Fruit fly (Drosophila melanogaster) whole organism, embryonic: ENCODE results near the gene Fdx1.

Experiments
- Adf1 ChIP-seq: fragments of 200-800 bp; sonication (Bioruptor generic); IDR thresholded peaks from 2 replicates; pipeline ENCODE4 v1.3.6; 2022; ENCODE audit warnings: missing biosample characterization, missing genetic modification characterization
- B-H2 ChIP-seq: fragments of 200-800 bp; sonication (Bioruptor generic); optimal IDR thresholded peaks from 2 replicates; lab custom pipeline; 2018; ENCODE audit warnings: missing biosample characterization, mild to moderate bottlenecking, missing genetic modification characterization
- CG13624 ChIP-seq: fragments of 200-800 bp; sonication (Bioruptor generic); optimal IDR thresholded peaks from 2 replicates; lab custom pipeline; 2016; ENCODE audit warnings: missing biosample characterization, missing genetic modification characterization
- CG14441 ChIP-seq: fragments of 200-800 bp; sonication (Bioruptor generic); IDR thresholded peaks from 2 replicates; pipeline ENCODE4 v1.3.6; 2022; ENCODE audit warnings: missing biosample characterization, missing genetic modification characterization
- CG15479 ChIP-seq: fragments of 200-800 bp; sonication (Bioruptor generic); optimal IDR thresholded peaks from 3 replicates; lab custom pipeline; 2019; ENCODE audit warnings: missing biosample characterization, mild to moderate bottlenecking, missing genetic modification characterization, moderate library complexity
- CG17912 ChIP-seq: fragments of 200-800 bp; sonication (Bioruptor generic); optimal IDR thresholded peaks from 2 replicates; lab custom pipeline; 2018; ENCODE audit warnings: missing biosample characterization, mild to moderate bottlenecking, missing genetic modification characterization
- CG1792 ChIP-seq: fragments of 200-800 bp; sonication (Bioruptor generic); optimal IDR thresholded peaks from 2 replicates; lab custom pipeline; 2016; ENCODE audit warnings: missing biosample characterization, missing genetic modification characterization
- CG2120 ChIP-seq: fragments of 200-800 bp; sonication (Bioruptor generic); optimal IDR thresholded peaks from 3 replicates; lab custom pipeline; 2016; ENCODE audit warnings: missing biosample characterization, missing genetic modification characterization
- CG2202 ChIP-seq: fragments of 200-800 bp; sonication (Bioruptor generic); optimal IDR thresholded peaks from 2 replicates; lab custom pipeline; 2018; ENCODE audit warnings: missing biosample characterization, mild to moderate bottlenecking, missing genetic modification characterization
- CG33557 ChIP-seq: fragments of 200-800 bp; sonication (Bioruptor generic); optimal IDR thresholded peaks from 2 replicates; lab custom pipeline; 2019; ENCODE audit warnings: missing biosample characterization, mild to moderate bottlenecking, missing genetic modification characterization, moderate library complexity
- CG34224 ChIP-seq: fragments of 200-800 bp; sonication (Bioruptor generic); IDR thresholded peaks from 3 replicates; pipeline ENCODE4 v1.3.6; 2022; ENCODE audit warnings: missing biosample characterization, missing genetic modification characterization; ENCODE audit not compliant: partially characterized antibody
- CG3847 ChIP-seq: fragments of 200-800 bp; sonication (Bioruptor generic); IDR thresholded peaks from 2 replicates; pipeline ENCODE4 v1.3.6; 2022; ENCODE audit warnings: missing biosample characterization, missing genetic modification characterization
- CG42726 ChIP-seq: fragments of 200-800 bp; sonication (Bioruptor generic); IDR thresholded peaks from 2 replicates; pipeline ENCODE4 v1.3.6; 2022; ENCODE audit warnings: missing biosample characterization, missing genetic modification characterization; ENCODE audit not compliant: partially characterized antibody
- CG4328 ChIP-seq: fragments of 200-800 bp; sonication (Bioruptor generic); optimal IDR thresholded peaks from 3 replicates; lab custom pipeline; 2017; ENCODE audit warnings: missing biosample characterization, missing genetic modification reagents, missing genetic modification characterization
- CG4707 ChIP-seq: fragments of 200-800 bp; sonication (Bioruptor generic); optimal IDR thresholded peaks from 2 replicates; lab custom pipeline; 2018; ENCODE audit warnings: missing biosample characterization, mild to moderate bottlenecking, missing genetic modification characterization, moderate library complexity
- CG6175 ChIP-seq: fragments of 200-800 bp; sonication (Bioruptor generic); IDR thresholded peaks from 3 replicates; pipeline ENCODE4 v1.3.6; 2022; ENCODE audit warnings: missing biosample characterization, missing genetic modification characterization
- CG8388 ChIP-seq: fragments of 200-800 bp; sonication (Bioruptor generic); optimal IDR thresholded peaks from 2 replicates; lab custom pipeline; 2019; ENCODE audit warnings: missing biosample characterization, mild to moderate bottlenecking, missing genetic modification characterization, moderate library complexity
- CG9727 ChIP-seq: fragments of 200-800 bp; sonication (Bioruptor generic); optimal IDR thresholded peaks from 3 replicates; lab custom pipeline; 2017; ENCODE audit warnings: missing biosample characterization, mild to moderate bottlenecking, missing genetic modification characterization
- CG9876 ChIP-seq: fragments of 200-800 bp; sonication (Bioruptor generic); optimal IDR thresholded peaks from 2 replicates; lab custom pipeline; 2016; ENCODE audit warnings: missing biosample characterization, missing genetic modification characterization
- CG9932 ChIP-seq: fragments of 200-800 bp; sonication (Bioruptor generic); IDR thresholded peaks from 2 replicates; pipeline ENCODE4 v1.3.6; 2022; ENCODE audit warnings: missing biosample characterization, missing genetic modification characterization
- Camta ChIP-seq: fragments of 200-800 bp; sonication (Bioruptor generic); optimal IDR thresholded peaks from 2 replicates; lab custom pipeline; 2016; ENCODE audit warnings: missing biosample characterization, missing genetic modification characterization
- Dfd ChIP-seq, 2 experiments: fragments of >200 bp; optimal IDR thresholded peaks; 2 replicates each; lab custom pipeline; 2017; ENCODE audit warnings: missing biosample characterization in 2 of 2, missing genetic modification characterization in 2 of 2
- Gug ChIP-seq: fragments of 200-800 bp; sonication (Bioruptor generic); IDR thresholded peaks from 4 replicates; pipeline ENCODE4 v1.3.6; 2022; ENCODE audit warnings: missing biosample characterization, missing genetic modification characterization
- Lhr ChIP-seq: fragments of 200-800 bp; sonication (Bioruptor generic); optimal IDR thresholded peaks from 3 replicates; lab custom pipeline; 2017; ENCODE audit warnings: mild to moderate bottlenecking, missing biosample characterization, missing genetic modification reagents, missing genetic modification characterization
- Lpt ChIP-seq: fragments of >200 bp; optimal IDR thresholded peaks from 2 replicates; lab custom pipeline; 2018; ENCODE audit warnings: missing biosample characterization, missing genetic modification characterization
- MBD-R2 ChIP-seq: fragments of 200-800 bp; sonication (Bioruptor generic); IDR thresholded peaks from 2 replicates; pipeline ENCODE4 v1.3.6; 2022; ENCODE audit warnings: missing biosample characterization, missing genetic modification characterization
- Meics ChIP-seq: fragments of 200-800 bp; sonication (Bioruptor generic); optimal IDR thresholded peaks from 2 replicates; lab custom pipeline; 2017; ENCODE audit warnings: missing biosample characterization, mild to moderate bottlenecking, missing genetic modification characterization
- Myb ChIP-seq: fragments of 200-800 bp; sonication (Bioruptor generic); optimal IDR thresholded peaks from 2 replicates; lab custom pipeline; 2016; ENCODE audit warnings: missing biosample characterization, missing genetic modification characterization
- Optix ChIP-seq: fragments of 200-800 bp; sonication (Bioruptor generic); IDR thresholded peaks from 3 replicates; pipeline ENCODE4 v1.3.6; 2022; ENCODE audit warnings: missing biosample characterization, missing genetic modification characterization
- PHDP ChIP-seq: fragments of 200-800 bp; sonication (Bioruptor generic); optimal IDR thresholded peaks from 3 replicates; lab custom pipeline; 2018; ENCODE audit warnings: missing biosample characterization, mild to moderate bottlenecking, missing genetic modification characterization, moderate library complexity
- Sox102F ChIP-seq: fragments of 200-800 bp; sonication (Bioruptor generic); optimal IDR thresholded peaks from 2 replicates; lab custom pipeline; 2018; ENCODE audit warnings: missing biosample characterization, mild to moderate bottlenecking, missing genetic modification characterization, moderate library complexity
- Spps ChIP-seq: fragments of 200-800 bp; sonication (Bioruptor generic); optimal IDR thresholded peaks from 2 replicates; lab custom pipeline; 2018; ENCODE audit warnings: missing biosample characterization, mild to moderate bottlenecking, missing genetic modification characterization
- ab ChIP-seq: fragments of 200-800 bp; sonication (Bioruptor generic); optimal IDR thresholded peaks from 2 replicates; lab custom pipeline; 2016; ENCODE audit warnings: missing biosample characterization, missing genetic modification characterization
- al ChIP-seq: fragments of 200-800 bp; sonication (Bioruptor generic); IDR thresholded peaks from 2 replicates; pipeline ENCODE4 v1.3.6; 2022; ENCODE audit warnings: missing biosample characterization, missing genetic modification characterization
- crp ChIP-seq, 2 experiments: fragments of 200-800 bp; sonication (Bioruptor generic); optimal IDR thresholded peaks; 2 replicates in 1 of 2; 3 replicates in 1 of 2; lab custom pipeline; 2017; ENCODE audit warnings: missing biosample characterization in 2 of 2, missing genetic modification characterization in 2 of 2, mild to moderate bottlenecking in 1 of 2, moderate library complexity in 1 of 2
- cwo ChIP-seq: fragments of 200-800 bp; sonication (Bioruptor generic); optimal IDR thresholded peaks from 3 replicates; lab custom pipeline; 2017; ENCODE audit warnings: missing biosample characterization, missing genetic modification characterization, mild to moderate bottlenecking, moderate library complexity, missing genetic modification reagents
- danr ChIP-seq: fragments of 200-800 bp; sonication (Bioruptor generic); IDR thresholded peaks from 2 replicates; pipeline ENCODE4 v1.3.6; 2022; ENCODE audit warnings: missing biosample characterization, missing genetic modification characterization
- gem ChIP-seq: fragments of 200-800 bp; sonication (Bioruptor generic); optimal IDR thresholded peaks from 2 replicates; lab custom pipeline; 2019; ENCODE audit warnings: missing biosample characterization, mild to moderate bottlenecking, missing genetic modification characterization, moderate library complexity
- gfzf ChIP-seq: fragments of 200-800 bp; sonication (Bioruptor generic); optimal IDR thresholded peaks from 2 replicates; lab custom pipeline; 2016; ENCODE audit warnings: missing biosample characterization, mild to moderate bottlenecking, missing genetic modification characterization, moderate library complexity
- inv ChIP-seq: fragments of 200-800 bp; sonication (Bioruptor generic); IDR thresholded peaks from 2 replicates; pipeline ENCODE4 v1.3.6; 2022; ENCODE audit warnings: missing biosample characterization, missing genetic modification characterization; ENCODE audit not compliant: partially characterized antibody
- mld ChIP-seq: fragments of 200-800 bp; sonication (Bioruptor generic); IDR thresholded peaks from 3 replicates; pipeline ENCODE4 v1.3.6; 2022; ENCODE audit warnings: missing biosample characterization, missing genetic modification characterization; ENCODE audit not compliant: partially characterized antibody
- pho ChIP-seq: fragments of 200-800 bp; sonication (Bioruptor generic); optimal IDR thresholded peaks from 2 replicates; lab custom pipeline; 2016; ENCODE audit warnings: missing biosample characterization, missing genetic modification characterization
- pnt ChIP-seq: fragments of 200-800 bp; sonication (Bioruptor generic); optimal IDR thresholded peaks from 3 replicates; lab custom pipeline; 2016; ENCODE audit warnings: missing biosample characterization, missing genetic modification characterization
- pros ChIP-seq: fragments of 200-800 bp; sonication (Bioruptor generic); optimal IDR thresholded peaks from 3 replicates; lab custom pipeline; 2019; ENCODE audit warnings: missing biosample characterization, mild to moderate bottlenecking, missing genetic modification characterization, moderate library complexity
- sens ChIP-seq: fragments of 200-800 bp; sonication (Bioruptor generic); peaks from one replicate; lab custom pipeline; 2016; ENCODE audit warnings: missing biosample characterization, missing genetic modification characterization
- sug ChIP-seq: fragments of 200-800 bp; optimal IDR thresholded peaks from 2 replicates; lab custom pipeline; 2019; ENCODE audit warnings: missing biosample characterization, mild to moderate bottlenecking, missing genetic modification characterization, moderate library complexity
- toy ChIP-seq: fragments of 200-800 bp; sonication (Bioruptor generic); IDR thresholded peaks from 2 replicates; pipeline ENCODE4 v1.3.6; 2022; ENCODE audit warnings: missing biosample characterization, missing genetic modification characterization
- wor ChIP-seq: fragments of 200-800 bp; sonication (Bioruptor generic); IDR thresholded peaks from 2 replicates; pipeline ENCODE4 v1.3.6; 2022; ENCODE audit warnings: missing biosample characterization, missing genetic modification characterization
- zfh2 ChIP-seq: fragments of 200-800 bp; sonication (Bioruptor generic); optimal IDR thresholded peaks from 2 replicates; lab custom pipeline; 2016; ENCODE audit warnings: missing biosample characterization, missing genetic modification characterization

The Fdx1 gene

DNA sequence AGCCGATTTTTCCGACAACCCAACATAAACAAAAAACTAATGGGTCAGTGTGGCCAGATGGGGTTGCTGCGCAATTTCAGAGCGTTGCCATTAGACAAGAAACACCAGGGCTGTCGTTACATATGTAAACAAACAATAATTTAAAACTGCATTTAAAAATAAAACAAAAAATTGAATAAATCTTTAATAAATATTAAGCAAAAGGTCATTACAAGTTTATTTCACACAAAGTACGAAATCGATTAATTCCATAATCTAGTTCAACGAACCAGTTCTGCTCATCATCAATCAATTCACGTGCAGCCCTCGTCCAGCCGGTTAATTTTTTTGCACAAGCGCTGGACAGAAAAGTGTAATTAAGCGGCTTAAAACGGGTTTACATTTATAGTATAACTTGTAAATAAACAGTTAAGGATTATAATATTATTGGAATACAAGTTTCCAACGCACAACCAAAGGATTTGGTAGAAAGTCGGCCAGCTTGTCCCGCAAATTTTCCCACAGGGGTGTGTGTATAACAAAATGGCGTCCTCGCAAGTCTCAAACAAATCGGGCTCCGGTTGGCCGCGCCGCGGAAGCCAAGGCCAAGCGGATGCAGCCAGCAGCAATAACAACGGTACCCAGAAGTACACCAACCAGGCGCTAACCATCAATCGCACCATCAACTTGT is 39.9 kb upstream of the Fdx1 start, which contains the start of the genes CG4022 and Cpsf5 (continued):
- peak; percentile 69 for TF ChIP-seq CG2202 (tag; lab: Kevin White, UChicago)
- TF ChIP-seq PHDP (tag; lab: Kevin White, UChicago) = peak; percentile 87
- no peak for TF ChIP-seq Dfd (GFP tag; optimal IDR thresholded peaks at IDR 0.05; lab: Kevin White, UChicago)
- TF ChIP-seq pho (GFP tag; lab: Kevin White, UChicago) = peak; percentile 67
- no peak for TF ChIP-seq pros
- peak; percentile 78 for TF ChIP-seq CG8388
- TF ChIP-seq Optix = no peak; the same call in 1 of the 3 replicates
- peak; percentile 51 for TF ChIP-seq pnt (GFP tag; lab: Kevin White, UChicago)
- TF ChIP-seq mld (GFP tag; lab: Robert Waterston, UW) = no peak
- TF ChIP-seq cwo (GFP tag; lab: Kevin White, UChicago) = peak; percentile 58
- peak in 1 of 2 experiments; percentile 53 for TF ChIP-seq crp (GFP tag; optimal IDR thresholded peaks at IDR 0.05; lab: Kevin White, UChicago)
- peak; percentile 89 for TF ChIP-seq sug
- peak; percentile 44 for TF ChIP-seq Myb (GFP tag; lab: Kevin White, UChicago)
- TF ChIP-seq gfzf (GFP tag; lab: Kevin White, UChicago) = peak; percentile 71
- peak; percentile 92 for TF ChIP-seq sens
- TF ChIP-seq wor (GFP tag; lab: Robert Waterston, UW) = peak; percentile 65
- peak; percentile 86 for TF ChIP-seq CG33557 (GFP tag; lab: Kevin White, UChicago)
- peak; percentile 82 for TF ChIP-seq Sox102F (GFP tag; lab: Kevin White, UChicago)
- no peak for TF ChIP-seq Lpt (GFP tag; lab: Kevin White, UChicago)
- peak; percentile 80 for TF ChIP-seq Lhr (GFP tag; lab: Kevin White, UChicago)
- TF ChIP-seq Gug = peak; percentile 58; the same call in 3 of the 4 replicates
- TF ChIP-seq CG14441 (GFP tag; lab: Robert Waterston, UW) = peak; percentile 83
- peak; percentile 88 for TF ChIP-seq CG3847 (GFP tag; lab: Robert Waterston, UW)
- peak; percentile 61 for TF ChIP-seq Camta
- TF ChIP-seq CG4328 = peak; percentile 78
- TF ChIP-seq CG17912 (GFP tag; lab: Kevin White, UChicago) = peak; percentile 56
- TF ChIP-seq Meics (GFP tag; lab: Kevin White, UChicago) = peak; percentile 78
- TF ChIP-seq CG34224 (GFP tag; lab: Robert Waterston, UW) = no peak
- TF ChIP-seq toy (GFP tag; lab: Robert Waterston, UW) = peak; percentile 24; the same call in 1 of the 2 replicates
- peak; percentile 60 for TF ChIP-seq CG13624 (GFP tag; lab: Kevin White, UChicago)
- peak; percentile 66 for TF ChIP-seq CG15479
- peak; percentile 84 for TF ChIP-seq MBD-R2
- peak; percentile 84 for TF ChIP-seq CG9727
- TF ChIP-seq ab (GFP tag; lab: Kevin White, UChicago) = peak; percentile 45
- TF ChIP-seq CG1792 = peak; percentile 55
- TF ChIP-seq danr (GFP tag; lab: Robert Waterston, UW) = peak; percentile 52; the same call in 1 of the 2 replicates
- TF ChIP-seq B-H2 = peak; percentile 89
- peak; percentile 79 for TF ChIP-seq al (GFP tag; lab: Robert Waterston, UW)
- TF ChIP-seq CG4707 (GFP tag; lab: Kevin White, UChicago) = peak; percentile 23
- TF ChIP-seq CG6175 (GFP tag; lab: Robert Waterston, UW) = peak; percentile 19; the same call in 1 of the 3 replicates
- no peak for TF ChIP-seq CG9876 (GFP tag; lab: Kevin White, UChicago)
- TF ChIP-seq inv = peak; percentile 49; the same call in 1 of the 2 replicates
- peak; percentile 89 for TF ChIP-seq CG2120 (GFP tag; lab: Kevin White, UChicago)
- TF ChIP-seq Adf1 = peak; percentile 61; the same call in 1 of the 2 replicates
- peak; percentile 67 for TF ChIP-seq Spps (tag; lab: Kevin White, UChicago)
- TF ChIP-seq CG9932 = peak; percentile 93
- TF ChIP-seq gem (tag; lab: Kevin White, UChicago) = peak; percentile 93
- TF ChIP-seq zfh2 (GFP tag; lab: Kevin White, UChicago) = peak; percentile 72
- TF ChIP-seq CG42726 = no peak
